Worm (Caenorhabditis elegans) whole organism, L4 larva: ENCODE results near the gene rps-0.

Source experiments
- F10B5.3 ChIP-seq: sonication (generic microtip); optimal IDR thresholded peaks from 2 replicates; lab custom pipeline; 2016; ENCODE audit warnings: mild to moderate bottlenecking, missing genetic modification characterization, missing compliant biosample characterization
- arid-1 ChIP-seq: fragments of 200-800 bp; sonication (Bioruptor generic); conservative IDR thresholded peaks from 2 replicates; pipeline ENCODE4 v1.3.6; 2022; ENCODE audit warnings: missing genetic modification reagents, missing genetic modification characterization, missing compliant biosample characterization
- egl-27 ChIP-seq: sonication (generic microtip); optimal IDR thresholded peaks from 3 replicates; lab custom pipeline; 2017; ENCODE audit warnings: missing biosample characterization, missing genetic modification reagents, missing genetic modification characterization
- madf-5 ChIP-seq, 2 experiments: fragments of 200-800 bp; sonication (Bioruptor generic); IDR thresholded peaks; 2 replicates each; pipeline ENCODE4 v1.3.6; 2022; ENCODE audit warnings: missing compliant biosample characterization in 2 of 2, missing genetic modification characterization in 2 of 2
- mep-1 ChIP-seq: fragments of 150-350 bp; sonication (generic microtip); optimal IDR thresholded peaks from 3 replicates; lab custom pipeline; 2014; ENCODE audit warnings: missing biosample characterization, missing genetic modification characterization
- nhr-11 ChIP-seq: fragments of 150-350 bp; optimal IDR thresholded peaks from 2 replicates; lab custom pipeline; 2014; ENCODE audit warnings: missing biosample characterization, missing genetic modification characterization
- nhr-237 ChIP-seq: sonication (generic microtip); optimal IDR thresholded peaks from 2 replicates; lab custom pipeline; 2017; ENCODE audit warnings: missing biosample characterization, missing genetic modification characterization
- nhr-41 ChIP-seq: fragments of 200-800 bp; sonication (Bioruptor generic); IDR thresholded peaks from 2 replicates; pipeline ENCODE4 v1.3.6; 2022; ENCODE audit warnings: missing genetic modification reagents, missing genetic modification characterization, missing compliant biosample characterization
- php-3 ChIP-seq: fragments of 200-800 bp; sonication (Bioruptor generic); IDR thresholded peaks from 2 replicates; pipeline ENCODE4 v1.3.6; 2022; ENCODE audit warnings: missing genetic modification reagents, missing genetic modification characterization, missing compliant biosample characterization
- pqm-1 ChIP-seq: sonication (generic microtip); optimal IDR thresholded peaks from 2 replicates; lab custom pipeline; 2017; ENCODE audit warnings: missing biosample characterization, missing genetic modification characterization
- unc-62 ChIP-seq, 3 experiments: fragments of 150-350 bp in 1 of 3; sonication (generic microtip); optimal IDR thresholded peaks in 2 of 3; peaks in 1 of 3; 1 replicate in 1 of 3; 2 replicates in 2 of 3; lab custom pipeline; 2014 to 2017; ENCODE audit warnings: missing biosample characterization in 3 of 3, missing genetic modification characterization in 3 of 3, missing genetic modification reagents in 3 of 3, missing genotype in 1 of 3

ce11 chrIII:4706678-4707077, 47.2 kb downstream of the rps-0 start, which contains the start of gene T04A8.13:
- TF ChIP-seq egl-27 (tag; lab: Kevin White, UChicago) (no peak), mep-1 (tag; lab: Kevin White, UChicago) (no peak), F10B5.3 (tag; lab: Kevin White, UChicago) (no peak), nhr-41 (GFP tag; lab: Robert Waterston, UW) (no peak), arid-1 (GFP tag; lab: Robert Waterston, UW) (no peak), php-3 (GFP tag; lab: Robert Waterston, UW) (no peak), unc-62 (GFP tag; optimal IDR thresholded peaks at IDR 0.05 in 1 of 2; lab: Kevin White, UChicago) (no peak), unc-62 (tag; optimal IDR thresholded peaks at IDR 0.05; lab: Kevin White, UChicago) (no peak), nhr-237 (tag; lab: Kevin White, UChicago) (no peak), nhr-11 (tag; lab: Kevin White, UChicago) (no peak), madf-5 (GFP tag; IDR thresholded peaks at IDR 0.05; lab: Robert Waterston, UW) (no peak), pqm-1 (tag; lab: Kevin White, UChicago) (no peak)
